Fruit fly (Drosophila melanogaster): ENCODE results near the gene rg.

DNA sequence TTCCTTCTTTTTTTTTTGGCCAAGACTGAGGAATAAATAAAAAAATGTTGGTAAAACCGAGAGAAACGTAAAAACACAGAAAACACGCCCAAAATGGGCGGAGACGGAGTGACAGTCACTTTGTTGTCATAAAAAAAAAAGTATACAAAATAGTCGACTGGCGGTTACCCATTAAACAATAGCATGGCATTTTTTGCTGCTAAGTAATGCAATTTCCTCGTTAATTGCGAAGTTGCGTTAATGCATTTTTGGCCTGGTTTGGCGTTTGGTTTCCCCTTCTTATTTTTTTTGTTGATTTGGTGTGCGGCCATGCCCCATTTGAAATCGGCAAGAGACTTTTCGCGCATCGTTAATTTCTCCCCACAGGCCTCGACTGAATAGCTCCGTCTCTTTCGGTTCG lies 103.8 kb downstream of the rg start:
- TF ChIP-seq tj (GFP tag; optimal IDR thresholded peaks at IDR 0.05) (no peak), Hr96 (GFP tag; optimal IDR thresholded peaks at IDR 0.05) (no peak), kay (GFP tag; ENCODE audit: borderline replicate concordance) (no peak), CG12768 (GFP tag; optimal IDR thresholded peaks at IDR 0.05) (no peak), CG33017 (tag; optimal IDR thresholded peaks at IDR 0.05) (no peak), pad (GFP tag; optimal IDR thresholded peaks at IDR 0.05) (no peak), CG11617 (GFP tag; optimal IDR thresholded peaks at IDR 0.05) (no peak), cnc (optimal IDR thresholded peaks at IDR 0.05) (no peak), Crg-1 (GFP tag; optimal IDR thresholded peaks at IDR 0.05) (no peak), CG5204 (GFP tag; optimal IDR thresholded peaks at IDR 0.05) (no peak), CG14711 (tag; optimal IDR thresholded peaks at IDR 0.05) (no peak), CG7101 (tag; optimal IDR thresholded peaks at IDR 0.05) (no peak), cic (GFP tag; optimal IDR thresholded peaks at IDR 0.05) (no peak)
